Worm (Caenorhabditis elegans): Measurements from ENCODE around the gene srg-65.

srg-65 gene

DNA sequence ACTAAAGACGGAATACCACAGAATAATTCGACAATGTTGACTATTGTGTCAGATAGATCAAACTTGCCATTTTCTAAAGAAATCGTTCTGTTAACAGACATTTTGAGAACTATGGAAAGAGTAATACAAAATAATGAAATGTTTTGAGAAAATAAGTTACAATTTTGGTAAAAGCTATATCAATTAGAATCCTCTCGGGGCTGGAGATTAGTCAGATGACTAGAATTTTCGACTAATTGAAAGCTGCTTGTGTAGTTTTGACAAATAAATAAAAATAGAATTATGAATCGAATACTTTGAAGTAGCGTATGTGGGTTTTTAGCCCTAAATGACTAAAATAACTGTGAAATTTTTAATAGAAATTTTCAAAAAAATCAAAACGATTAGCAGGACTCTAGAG is at the start of gene srg-65:
Gene srg-65 (minus strand): TSS at position 101 of the 400 bp plus-strand sequence.
- TF ChIP-seq nhr-6 (tag; optimal IDR thresholded peaks at IDR 0.05) (no peak), ama-1 (optimal IDR thresholded peaks at IDR 0.05) (no peak), nhr-25 (tag; optimal IDR thresholded peaks at IDR 0.05) (no peak), ztf-11 (tag; optimal IDR thresholded peaks at IDR 0.05) (no peak), nhr-12 (tag; optimal IDR thresholded peaks at IDR 0.05) (no peak), blmp-1 (tag; optimal IDR thresholded peaks at IDR 0.05; ENCODE audit: insufficient read depth) (no peak), peb-1 (tag; optimal IDR thresholded peaks at IDR 0.05) (no peak), lin-11 (tag; optimal IDR thresholded peaks at IDR 0.05) (no peak), nhr-11 (tag; optimal IDR thresholded peaks at IDR 0.05) (no peak)

DNA sequence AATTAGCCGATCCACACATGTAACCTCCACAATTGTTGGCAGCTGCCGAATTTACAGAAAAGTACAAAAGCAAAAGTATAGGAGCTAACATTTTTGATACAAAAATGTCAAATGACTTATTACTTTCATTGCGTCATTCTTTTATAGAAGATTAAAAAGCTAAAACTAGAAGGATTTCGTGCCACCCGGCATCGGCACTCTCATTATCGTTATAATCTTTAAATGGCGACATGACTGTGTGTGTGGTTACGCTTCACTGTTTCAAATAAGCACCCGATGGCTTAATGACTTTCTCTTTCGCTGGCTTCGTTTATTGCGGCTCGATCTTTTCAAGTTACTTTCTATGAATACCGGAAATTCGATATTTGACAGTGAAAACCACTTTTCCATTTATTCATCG is 49.0 kb upstream of the srg-65 start, which contains the start of gene grl-1:
Gene grl-1 (minus strand): TSS at position 101 of the 400 bp plus-strand sequence.
- TF ChIP-seq dmd-4 (tag; optimal IDR thresholded peaks at IDR 0.05) = no peak
- no peak for TF ChIP-seq F13H6.1 (tag; optimal IDR thresholded peaks at IDR 0.05)
- no peak for TF ChIP-seq skn-1 (tag; optimal IDR thresholded peaks at IDR 0.05)
- TF ChIP-seq egl-27 (tag; optimal IDR thresholded peaks at IDR 0.05) = no peak
- no peak for TF ChIP-seq R02D3.7 (tag; optimal IDR thresholded peaks at IDR 0.05)
- no peak for TF ChIP-seq sem-4 (tag; optimal IDR thresholded peaks at IDR 0.05)
- TF ChIP-seq Y55F3AM.14 (GFP tag; optimal IDR thresholded peaks at IDR 0.05) = no peak
- no peak for TF ChIP-seq lin-39 (tag; optimal IDR thresholded peaks at IDR 0.05)
- no peak for TF ChIP-seq ZK546.5 (tag; optimal IDR thresholded peaks at IDR 0.05)
- TF ChIP-seq crh-2 (tag; optimal IDR thresholded peaks at IDR 0.05) = no peak
- no peak for TF ChIP-seq ama-1 (optimal IDR thresholded peaks at IDR 0.05)

DNA sequence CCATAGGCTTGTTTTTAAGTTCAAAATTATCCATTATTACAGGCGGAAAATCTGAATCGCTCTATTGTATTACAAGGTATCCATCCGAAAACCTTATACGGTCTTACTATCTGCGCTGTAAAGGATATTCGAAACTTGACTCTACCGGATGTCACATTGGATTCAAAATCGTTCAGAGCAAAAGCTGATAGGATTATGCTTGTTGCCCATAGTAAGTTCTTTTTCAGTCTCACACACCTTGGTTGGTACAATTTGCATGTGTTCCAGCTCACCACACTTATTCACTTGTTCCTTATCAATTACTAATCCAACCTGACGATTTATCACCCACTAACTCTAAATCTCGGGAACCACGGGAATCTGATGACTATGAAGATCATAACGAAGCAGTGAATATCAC is 42.9 kb upstream of the srg-65 start:
- TF ChIP-seq blmp-1 (tag; optimal IDR thresholded peaks at IDR 0.05; ENCODE audit: insufficient read depth) = no peak
- peak; percentile 48 for TF ChIP-seq Y55F3AM.14 (GFP tag; optimal IDR thresholded peaks at IDR 0.05)
- no peak for TF ChIP-seq snpc-4 (tag; optimal IDR thresholded peaks at IDR 0.05)
- no peak for TF ChIP-seq ztf-11 (tag; optimal IDR thresholded peaks at IDR 0.05)
- TF ChIP-seq fos-1 (tag; optimal IDR thresholded peaks at IDR 0.05) = no peak
- TF ChIP-seq peb-1 (tag; optimal IDR thresholded peaks at IDR 0.05) = no peak

ce11 chrV:5525208-5525607 is 40.4 kb upstream of the srg-65 start:
- no peak for TF ChIP-seq ZK546.5 (tag; optimal IDR thresholded peaks at IDR 0.05)

- TF ChIP-seq nhr-129 (tag; optimal IDR thresholded peaks at IDR 0.05) (peak; percentile 5), sma-9 (GFP tag; optimal IDR thresholded peaks at IDR 0.05) (peak; percentile 49), sma-9 (tag; optimal IDR thresholded peaks at IDR 0.05) (no peak), R02D3.7 (tag; optimal IDR thresholded peaks at IDR 0.05) (no peak), sem-4 (tag; optimal IDR thresholded peaks at IDR 0.05) (peak; percentile 26), nhr-23 (tag; optimal IDR thresholded peaks at IDR 0.05) (peak; percentile 74), nhr-6 (tag; optimal IDR thresholded peaks at IDR 0.05) (no peak), elt-1 (tag; optimal IDR thresholded peaks at IDR 0.05) (peak; percentile 96), blmp-1 (tag; optimal IDR thresholded peaks at IDR 0.05; ENCODE audit: insufficient read depth) (peak; percentile 19), fos-1 (tag; optimal IDR thresholded peaks at IDR 0.05) (no peak), ceh-16 (tag; optimal IDR thresholded peaks at IDR 0.05) (peak; percentile 94), ztf-11 (tag; optimal IDR thresholded peaks at IDR 0.05) (no peak), mab-5 (tag; optimal IDR thresholded peaks at IDR 0.05) (no peak), sma-3 (GFP tag; optimal IDR thresholded peaks at IDR 0.05) (no peak), nhr-25 (tag; optimal IDR thresholded peaks at IDR 0.05) (peak; percentile 43)
Measured at ce11 chrV:5523260-5523659, 38.5 kb upstream of the srg-65 start.

DNA sequence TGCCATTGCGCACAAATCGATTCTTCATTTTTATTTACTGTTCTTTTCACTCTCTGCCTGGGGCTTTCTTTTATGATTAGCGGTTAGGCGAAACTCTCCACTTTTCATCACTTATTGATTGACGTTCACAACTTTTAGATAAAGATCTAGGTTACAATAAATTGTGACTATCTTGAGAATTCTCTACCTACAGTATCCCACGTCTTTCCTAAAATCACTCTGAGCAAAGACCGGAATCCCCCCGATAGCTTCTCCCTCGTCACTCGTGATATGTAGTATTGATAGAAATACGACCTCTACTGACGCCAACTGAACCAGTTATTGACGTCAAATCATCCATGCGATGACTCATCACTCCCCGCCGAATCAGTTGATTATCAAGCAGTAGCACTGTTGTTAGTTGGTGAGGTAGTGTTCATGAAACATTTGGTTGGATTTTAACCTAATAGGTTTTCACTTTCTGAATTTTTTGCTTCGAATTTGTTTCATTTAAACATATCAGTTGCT is 37.0 kb upstream of the srg-65 start, which contains the start of gene hir-1:
Gene hir-1 (plus strand): TSS at position 405 of the 507 bp plus-strand sequence.
- peak; percentile 24 for TF ChIP-seq sma-3 (GFP tag; optimal IDR thresholded peaks at IDR 0.05)
- TF ChIP-seq snpc-4 (tag; optimal IDR thresholded peaks at IDR 0.05) = no peak
- TF ChIP-seq nhr-129 (tag; optimal IDR thresholded peaks at IDR 0.05) = peak; percentile 19
- TF ChIP-seq blmp-1 (tag; optimal IDR thresholded peaks at IDR 0.05; ENCODE audit: insufficient read depth) = peak; percentile 30
- TF ChIP-seq mbf-1 (tag; optimal IDR thresholded peaks at IDR 0.05) = no peak
- peak; percentile 47 for TF ChIP-seq fos-1 (tag; optimal IDR thresholded peaks at IDR 0.05)
- TF ChIP-seq gmeb-1 (tag; optimal IDR thresholded peaks at IDR 0.05) = no peak
- TF ChIP-seq F13H6.1 (tag; optimal IDR thresholded peaks at IDR 0.05) = no peak
